Worm (Caenorhabditis elegans) whole organism, young adult: ENCODE measurements around the gene C54G10.1.

Source experiments
- B0336.3 ChIP-seq: fragments of 200-800 bp; sonication (Bioruptor generic); IDR thresholded peaks from 2 replicates; pipeline ENCODE4 v1.3.6; 2022; ENCODE audit warnings: missing genetic modification characterization, missing compliant biosample characterization
- F22D6.2 ChIP-seq: sonication (generic microtip); optimal IDR thresholded peaks from 2 replicates; lab custom pipeline; 2016; ENCODE audit warnings: mild to moderate bottlenecking, missing genetic modification characterization, missing compliant biosample characterization
- F57C9.4 ChIP-seq: sonication (generic microtip); optimal IDR thresholded peaks from 2 replicates; lab custom pipeline; 2017; ENCODE audit warnings: mild to moderate bottlenecking, missing genetic modification characterization, missing compliant biosample characterization
- K11D2.4 ChIP-seq: fragments of 200-800 bp; sonication (Bioruptor generic); IDR thresholded peaks from 2 replicates; pipeline ENCODE4 v1.3.6; 2022; ENCODE audit warnings: missing genetic modification reagents, missing genetic modification characterization, missing compliant biosample characterization
- T07F8.4 ChIP-seq: sonication (generic microtip); optimal IDR thresholded peaks from 2 replicates; lab custom pipeline; 2016; ENCODE audit warnings: mild to moderate bottlenecking, missing genetic modification characterization, moderate library complexity, missing compliant biosample characterization
- Y53F4B.3 ChIP-seq: fragments of 200-800 bp; sonication (Bioruptor generic); IDR thresholded peaks from 2 replicates; pipeline ENCODE4 v1.3.6; 2022; ENCODE audit warnings: missing genetic modification reagents, missing genetic modification characterization, missing compliant biosample characterization
- Y56A3A.18 ChIP-seq: fragments of 200-800 bp; sonication (Bioruptor generic); IDR thresholded peaks from 2 replicates; pipeline ENCODE4 v1.3.6; 2022; ENCODE audit warnings: missing genetic modification reagents, missing genetic modification characterization, missing compliant biosample characterization
- Y79H2A.3 ChIP-seq: fragments of 200-800 bp; sonication (Bioruptor generic); conservative IDR thresholded peaks from 2 replicates; pipeline ENCODE4 v1.3.6; 2022; ENCODE audit warnings: missing genetic modification reagents, missing genetic modification characterization, missing compliant biosample characterization
- akir-1 ChIP-seq: fragments of 200-800 bp; sonication (Bioruptor generic); optimal IDR thresholded peaks from 2 replicates; lab custom pipeline; 2018; ENCODE audit warnings: mild to moderate bottlenecking, missing genetic modification characterization, moderate library complexity, missing compliant biosample characterization
- atf-7 ChIP-seq: sonication (generic microtip); optimal IDR thresholded peaks from 2 replicates; lab custom pipeline; 2017; ENCODE audit warnings: mild to moderate bottlenecking, missing genetic modification characterization, missing compliant biosample characterization
- athp-1 ChIP-seq: sonication (generic microtip); optimal IDR thresholded peaks from 2 replicates; lab custom pipeline; 2017; ENCODE audit warnings: mild to moderate bottlenecking, missing genetic modification characterization, missing compliant biosample characterization
- attf-3 ChIP-seq: fragments of 200-800 bp; sonication (Bioruptor generic); conservative IDR thresholded peaks from 2 replicates; pipeline ENCODE4 v1.3.6; 2022; ENCODE audit warnings: missing genetic modification reagents, missing genetic modification characterization, missing compliant biosample characterization
- bed-2 ChIP-seq: fragments of 200-800 bp; sonication (Bioruptor generic); IDR thresholded peaks from 2 replicates; pipeline ENCODE4 v1.3.6; 2022; ENCODE audit warnings: missing genetic modification reagents, missing genetic modification characterization, missing compliant biosample characterization
- ceh-40 ChIP-seq: fragments of 200-800 bp; sonication (Bioruptor generic); IDR thresholded peaks from 2 replicates; pipeline ENCODE4 v1.3.6; 2022; ENCODE audit warnings: missing genetic modification characterization, missing compliant biosample characterization
- dpl-1 ChIP-seq: fragments of 150-350 bp; optimal IDR thresholded peaks from 2 replicates; lab custom pipeline; 2014; ENCODE audit warnings: missing biosample characterization, missing genetic modification reagents, missing genetic modification characterization
- ekl-4 ChIP-seq: fragments of 200-800 bp; sonication (Bioruptor generic); IDR thresholded peaks from 2 replicates; pipeline ENCODE4 v1.3.6; 2022; ENCODE audit warnings: missing genetic modification reagents, missing genetic modification characterization, missing compliant biosample characterization
- fkh-3 ChIP-seq: sonication (generic microtip); optimal IDR thresholded peaks from 2 replicates; lab custom pipeline; 2016; ENCODE audit warnings: mild to moderate bottlenecking, missing genetic modification characterization, missing compliant biosample characterization
- hmg-1.2 ChIP-seq: fragments of 200-800 bp; sonication (Bioruptor generic); IDR thresholded peaks from 2 replicates; pipeline ENCODE4 v1.3.6; 2022; ENCODE audit warnings: missing genetic modification reagents, missing genetic modification characterization, missing compliant biosample characterization
- let-526 ChIP-seq: fragments of 200-800 bp; sonication (Bioruptor generic); IDR thresholded peaks from 2 replicates; pipeline ENCODE4 v1.3.6; 2022; ENCODE audit warnings: missing genetic modification reagents, missing genetic modification characterization, missing compliant biosample characterization
- lir-1 ChIP-seq: fragments of 200-800 bp; sonication (Bioruptor generic); conservative IDR thresholded peaks from 2 replicates; pipeline ENCODE4 v1.3.6; 2022; ENCODE audit warnings: missing genetic modification reagents, missing genetic modification characterization, missing compliant biosample characterization
- lsl-1 ChIP-seq: fragments of 200-800 bp; sonication (Bioruptor generic); optimal IDR thresholded peaks from 2 replicates; lab custom pipeline; 2018; ENCODE audit warnings: mild to moderate bottlenecking, missing genetic modification characterization, moderate library complexity, missing compliant biosample characterization
- lsy-27 ChIP-seq: sonication (generic microtip); optimal IDR thresholded peaks from 2 replicates; lab custom pipeline; 2017; ENCODE audit warnings: missing genetic modification characterization, mild to moderate bottlenecking, missing compliant biosample characterization, antibody characterized with exemption, missing genotype, borderline replicate concordance; ENCODE audit not compliant: insufficient read depth
- madf-3 ChIP-seq: fragments of 200-800 bp; sonication (Bioruptor generic); IDR thresholded peaks from 2 replicates; pipeline ENCODE4 v1.3.6; 2022; ENCODE audit warnings: missing genetic modification reagents, missing genetic modification characterization, missing compliant biosample characterization
- madf-6 ChIP-seq: fragments of 200-800 bp; sonication (Bioruptor generic); IDR thresholded peaks from 2 replicates; pipeline ENCODE4 v1.3.6; 2022; ENCODE audit warnings: missing genetic modification reagents, missing genetic modification characterization, missing compliant biosample characterization
- mcd-1 ChIP-seq: fragments of 200-800 bp; sonication (Bioruptor generic); IDR thresholded peaks from 2 replicates; pipeline ENCODE4 v1.3.6; 2022; ENCODE audit warnings: missing genetic modification reagents, missing genetic modification characterization, missing compliant biosample characterization
- mel-28 ChIP-seq: sonication (generic microtip); optimal IDR thresholded peaks from 2 replicates; lab custom pipeline; 2016; ENCODE audit warnings: borderline replicate concordance, mild to moderate bottlenecking, missing genetic modification characterization, missing compliant biosample characterization
- nfya-1 ChIP-seq: sonication (generic microtip); optimal IDR thresholded peaks from 2 replicates; lab custom pipeline; 2017; ENCODE audit warnings: antibody characterized with exemption, missing compliant biosample characterization, missing genetic modification characterization, borderline replicate concordance; ENCODE audit not compliant: insufficient read depth
- nhr-179 ChIP-seq: sonication (generic microtip); optimal IDR thresholded peaks from 2 replicates; lab custom pipeline; 2016; ENCODE audit warnings: mild to moderate bottlenecking, missing genetic modification characterization, missing compliant biosample characterization
- nhr-90 ChIP-seq: sonication (generic microtip); optimal IDR thresholded peaks from 2 replicates; lab custom pipeline; 2016; ENCODE audit warnings: missing genotype, mild to moderate bottlenecking, missing genetic modification characterization, missing compliant biosample characterization
- pha-4 ChIP-seq: fragments of 150-350 bp; sonication (generic microtip); optimal IDR thresholded peaks from 2 replicates; lab custom pipeline; 2014; ENCODE audit warnings: missing biosample characterization, missing genetic modification reagents, missing genetic modification characterization
- rcor-1 ChIP-seq: fragments of 200-800 bp; sonication (Bioruptor generic); IDR thresholded peaks from 2 replicates; pipeline ENCODE4 v1.3.6; 2022; ENCODE audit warnings: missing genetic modification reagents, missing genetic modification characterization, missing compliant biosample characterization
- rec-8 ChIP-seq, 2 experiments: sonication (generic microtip); optimal IDR thresholded peaks; 2 replicates each; lab custom pipeline; 2016; ENCODE audit warnings: mild to moderate bottlenecking in 2 of 2, missing genetic modification characterization in 2 of 2, missing genetic modification reagents in 2 of 2, missing genotype in 2 of 2, missing biosample characterization in 1 of 2, missing compliant biosample characterization in 1 of 2, moderate library complexity in 1 of 2
- repo-1 ChIP-seq: sonication (generic microtip); optimal IDR thresholded peaks from 2 replicates; lab custom pipeline; 2017; ENCODE audit warnings: mild to moderate bottlenecking, missing genetic modification characterization, missing compliant biosample characterization
- snpc-1.3 ChIP-seq: sonication (generic microtip); optimal IDR thresholded peaks from 2 replicates; lab custom pipeline; 2017; ENCODE audit warnings: missing genetic modification characterization, mild to moderate bottlenecking, missing compliant biosample characterization, antibody characterized with exemption, moderate library complexity, missing genotype, missing genetic modification reagents; ENCODE audit not compliant: insufficient read depth
- somi-1 ChIP-seq: fragments of 200-800 bp; sonication (Bioruptor generic); optimal IDR thresholded peaks from 2 replicates; lab custom pipeline; 2018; ENCODE audit warnings: mild to moderate bottlenecking, missing genetic modification characterization, missing compliant biosample characterization
- unc-62 ChIP-seq: fragments of 150-350 bp; optimal IDR thresholded peaks from 2 replicates; lab custom pipeline; 2014; ENCODE audit warnings: missing biosample characterization, missing genetic modification reagents, missing genetic modification characterization
- ztf-26 ChIP-seq: sonication (generic microtip); optimal IDR thresholded peaks from 2 replicates; lab custom pipeline; 2017; ENCODE audit warnings: missing genetic modification characterization, missing compliant biosample characterization

The C54G10.1 gene

DNA sequence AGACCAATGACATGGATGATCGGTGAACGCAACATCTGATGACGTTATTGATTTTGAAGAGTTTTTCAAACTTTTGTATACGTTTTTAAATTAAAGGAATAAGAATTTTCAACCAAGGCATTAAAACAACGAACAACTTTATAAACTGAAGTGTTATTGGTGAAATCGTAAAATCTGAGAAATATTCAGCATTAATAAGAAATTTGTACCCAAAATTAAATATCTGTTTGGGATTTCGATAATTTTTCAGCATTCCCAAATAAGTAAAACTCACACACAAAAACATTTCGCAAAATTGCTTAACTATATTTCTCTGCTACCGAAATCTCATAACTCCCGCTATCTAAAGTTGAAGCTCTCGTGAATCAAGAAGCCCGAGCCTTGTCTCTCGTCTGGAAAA is 18.7 kb downstream of the C54G10.1 start:
- no peak for TF ChIP-seq pha-4
- no peak for TF ChIP-seq lsy-27 (tag; lab: Kevin White, UChicago)
- TF ChIP-seq madf-3: no peak
- no peak for TF ChIP-seq lsl-1 (GFP tag; lab: Kevin White, UChicago)
- TF ChIP-seq let-526 (GFP tag; lab: Robert Waterston, UW): no peak
- no peak for TF ChIP-seq repo-1

DNA sequence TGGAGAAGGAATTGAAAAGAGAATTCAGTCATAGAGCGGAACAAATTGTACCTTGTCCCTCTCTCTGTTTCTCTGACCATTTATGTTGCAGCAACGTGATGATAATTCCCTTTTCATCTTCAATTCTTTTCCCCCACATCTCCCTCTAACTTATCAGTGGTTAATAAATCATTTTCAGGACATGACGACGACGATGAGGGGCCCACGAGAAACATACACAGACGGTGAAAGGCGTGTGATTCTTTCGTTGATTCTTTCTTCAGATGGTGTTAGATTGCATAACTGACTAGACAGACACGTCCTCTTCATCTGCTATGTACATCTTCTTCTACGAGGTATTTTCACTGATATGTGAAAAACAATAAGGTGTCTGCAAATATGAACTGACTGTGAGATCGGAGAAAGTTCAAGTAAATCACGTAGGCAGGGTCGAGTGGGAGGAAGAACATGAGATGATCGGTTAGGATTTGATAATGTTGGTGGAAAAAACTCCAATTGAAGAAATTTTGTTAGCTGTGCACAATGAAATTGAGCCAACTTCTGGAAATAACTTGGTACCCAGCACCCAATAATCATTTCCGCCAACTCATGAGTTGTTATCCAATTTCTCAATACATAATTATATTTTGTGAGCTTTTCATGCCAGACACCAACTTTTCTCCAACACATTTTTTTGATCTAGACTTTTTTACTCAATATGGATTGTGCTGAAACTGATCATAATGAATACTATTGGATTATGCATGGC is 19.9 kb downstream of the C54G10.1 start, which contains the start of gene srh-17:
Gene srh-17, plus strand, starts transcription at position 698 of the 748 bp plus-strand sequence.
- TF ChIP-seq somi-1 (GFP tag; lab: Kevin White, UChicago): peak; percentile 27
- TF ChIP-seq athp-1: no peak
- TF ChIP-seq let-526 (GFP tag; lab: Robert Waterston, UW): no peak
- no peak for TF ChIP-seq attf-3 (GFP tag; lab: Robert Waterston, UW)
- TF ChIP-seq ztf-26 (tag; lab: Kevin White, UChicago): peak; percentile 74
- no peak for TF ChIP-seq F57C9.4 (tag; lab: Kevin White, UChicago)

DNA sequence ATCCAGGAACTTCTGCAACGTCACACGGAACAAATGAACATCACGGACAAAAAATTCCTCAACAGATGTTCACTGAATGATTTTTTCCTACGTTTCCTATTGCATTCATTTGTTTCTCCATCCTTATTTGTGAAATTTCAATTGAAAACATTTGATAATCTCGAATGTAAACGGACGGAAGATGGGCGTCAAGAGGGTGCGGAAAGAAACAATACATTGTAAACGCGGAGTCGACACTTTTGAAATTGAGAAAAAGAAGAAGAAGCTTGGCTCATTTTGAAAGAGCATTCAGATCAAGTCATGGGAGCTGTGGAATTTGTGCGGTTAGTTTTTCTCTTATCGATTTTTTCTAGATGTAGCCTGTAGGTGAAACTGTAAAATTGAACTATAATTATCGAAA is 22.1 kb downstream of the C54G10.1 start, which contains the start of gene C47E8.9:
Gene C47E8.9, plus strand, starts transcription at position 301 of the 400 bp plus-strand sequence.
- TF ChIP-seq fkh-3 (no peak), dpl-1 (no peak), nhr-90 (no peak), lir-1 (GFP tag; lab: Robert Waterston, UW) (no peak), K11D2.4 (no peak), rcor-1 (GFP tag; lab: Robert Waterston, UW) (no peak), madf-6 (no peak)

DNA sequence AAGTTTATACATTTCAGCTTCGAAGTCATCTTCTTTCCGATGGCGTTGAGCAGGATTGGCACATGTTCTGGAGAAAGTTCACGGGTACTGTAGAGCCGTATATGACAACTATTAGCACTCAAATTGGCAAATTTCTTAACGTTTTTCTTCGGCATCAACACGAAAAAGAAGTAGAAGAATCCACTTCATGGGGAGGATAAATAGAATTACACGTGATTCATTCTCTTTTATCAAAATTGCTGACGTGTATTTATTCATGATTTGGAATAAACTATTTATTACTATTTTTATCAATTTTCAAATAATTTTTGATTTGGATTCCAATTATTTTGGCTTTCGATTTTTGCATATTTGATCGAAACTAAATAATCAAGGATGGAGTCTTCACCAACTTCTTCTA is 24.8 kb downstream of the C54G10.1 start, which contains the start of gene C47E8.1:
Gene C47E8.1, plus strand, starts transcription at position 301 of the 400 bp plus-strand sequence.
- TF ChIP-seq atf-7 (tag; lab: Kevin White, UChicago) (no peak), mel-28 (tag; lab: Kevin White, UChicago) (no peak), unc-62 (GFP tag; lab: Kevin White, UChicago) (no peak), akir-1 (GFP tag; lab: Kevin White, UChicago) (no peak), T07F8.4 (tag; lab: Kevin White, UChicago) (no peak), nhr-179 (tag; lab: Kevin White, UChicago) (no peak), snpc-1.3 (tag; lab: Kevin White, UChicago) (no peak), mcd-1 (GFP tag; lab: Robert Waterston, UW) (no peak), bed-2 (GFP tag; lab: Robert Waterston, UW) (no peak), Y79H2A.3 (GFP tag; lab: Robert Waterston, UW) (no peak), B0336.3 (GFP tag; lab: Robert Waterston, UW) (no peak)
- TF ChIP-seq, all 124 proteins: peak for 0

DNA sequence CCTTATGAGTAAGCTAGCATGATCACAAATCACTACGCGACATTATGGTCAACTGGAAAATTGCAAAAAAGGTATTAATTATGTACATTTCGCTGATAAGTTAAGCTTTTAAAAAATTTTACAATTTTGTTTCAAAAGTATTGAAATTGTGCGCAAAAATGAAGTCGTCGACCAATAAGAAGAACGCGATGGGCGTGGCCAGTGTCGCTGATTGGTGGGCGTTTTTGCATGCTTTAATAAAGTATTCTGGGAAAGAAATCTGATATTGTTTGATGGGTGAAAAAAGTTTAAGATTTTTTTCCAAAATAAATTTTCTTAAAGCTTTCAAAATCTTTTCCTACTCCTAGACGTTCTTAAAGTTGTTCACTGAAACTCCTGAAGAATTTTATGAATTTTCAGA is 37.4 kb downstream of the C54G10.1 start:
- TF ChIP-seq F22D6.2 (no peak), athp-1 (no peak), Y53F4B.3 (GFP tag; lab: Robert Waterston, UW) (no peak), ceh-40 (GFP tag; lab: Robert Waterston, UW) (no peak), rec-8 (tag; optimal IDR thresholded peaks at IDR 0.05; lab: Kevin White, UChicago) (no peak), hmg-1.2 (GFP tag; lab: Robert Waterston, UW) (no peak), ekl-4 (no peak), Y56A3A.18 (GFP tag; lab: Robert Waterston, UW) (no peak), nfya-1 (tag; lab: Kevin White, UChicago) (no peak)
